Worm (Caenorhabditis elegans): ENCODE measurements around the gene F32D8.2.

ce11 chrV:10901125-10901524 is 17.5 kb downstream of the F32D8.2 start, which contains the start of gene spp-16:
- TF ChIP-seq hlh-30 (tag; optimal IDR thresholded peaks at IDR 0.05; ENCODE audit: insufficient read depth): no peak
- TF ChIP-seq dve-1 (tag; optimal IDR thresholded peaks at IDR 0.05): no peak
- TF ChIP-seq ama-1 (optimal IDR thresholded peaks at IDR 0.05): no peak
